Worm (Caenorhabditis elegans) whole organism, L4 larva: ENCODE results near the gene Y51H7C.1.

Source experiments
- F44E2.7 ChIP-seq: fragments of 200-800 bp; sonication (Bioruptor generic); IDR thresholded peaks from 2 replicates; pipeline ENCODE4 v2.1.2; 2022; ENCODE audit warnings: missing genetic modification characterization, missing compliant biosample characterization
- T20F7.1 ChIP-seq: fragments of 200-800 bp; sonication (Bioruptor generic); optimal IDR thresholded peaks from 2 replicates; lab custom pipeline; 2018; ENCODE audit warnings: mild to moderate bottlenecking, missing genetic modification characterization, missing compliant biosample characterization
- Y105C5A.15 ChIP-seq: fragments of 200-800 bp; sonication (Bioruptor generic); IDR thresholded peaks from 2 replicates; pipeline ENCODE4 v1.3.6; 2022; ENCODE audit warnings: missing genetic modification characterization, missing compliant biosample characterization
- Y5F2A.4 ChIP-seq: fragments of 200-800 bp; sonication (Bioruptor generic); optimal IDR thresholded peaks from 2 replicates; lab custom pipeline; 2018; ENCODE audit warnings: mild to moderate bottlenecking, missing genetic modification characterization, missing compliant biosample characterization
- aha-1 ChIP-seq: fragments of 150-350 bp; peaks from one replicate; lab custom pipeline; 2014; ENCODE audit warnings: missing biosample characterization, missing genetic modification characterization
- ama-1 ChIP-seq: fragments of 150-350 bp; optimal IDR thresholded peaks from 2 replicates; lab custom pipeline; 2014; ENCODE audit warnings: inconsistent platforms, mixed read lengths
- attf-4 ChIP-seq: sonication (generic microtip); optimal IDR thresholded peaks from 3 replicates; lab custom pipeline; 2017; ENCODE audit warnings: missing biosample characterization, missing genetic modification characterization
- ceh-82 ChIP-seq: sonication (generic microtip); optimal IDR thresholded peaks from 2 replicates; lab custom pipeline; 2017; ENCODE audit warnings: missing biosample characterization, missing genetic modification characterization
- cey-2 ChIP-seq: sonication (generic microtip); optimal IDR thresholded peaks from 3 replicates; lab custom pipeline; 2017; ENCODE audit warnings: missing genetic modification characterization, mild to moderate bottlenecking, missing compliant biosample characterization, antibody characterized with exemption, borderline replicate concordance; ENCODE audit not compliant: insufficient read depth
- daf-8 ChIP-seq: fragments of 200-800 bp; sonication (Bioruptor generic); IDR thresholded peaks from 2 replicates; pipeline ENCODE4 v1.3.6; 2022; ENCODE audit warnings: missing genetic modification characterization, missing compliant biosample characterization
- dmd-9 ChIP-seq: fragments of 200-800 bp; sonication (Bioruptor generic); IDR thresholded peaks from 2 replicates; pipeline ENCODE4 v1.3.6; 2022; ENCODE audit warnings: missing genetic modification reagents, missing genetic modification characterization, missing compliant biosample characterization
- duxl-1 ChIP-seq: sonication (generic microtip); optimal IDR thresholded peaks from 2 replicates; lab custom pipeline; 2016; ENCODE audit warnings: mild to moderate bottlenecking, missing genetic modification characterization, moderate library complexity, missing compliant biosample characterization; ENCODE audit not compliant: poor library complexity
- hif-1 ChIP-seq, 2 experiments: sonication (generic microtip); optimal IDR thresholded peaks; 2 replicates each; lab custom pipeline; 2016 to 2017; ENCODE audit warnings: missing compliant biosample characterization in 2 of 2, missing genetic modification characterization in 2 of 2, missing genetic modification reagents in 2 of 2, missing genotype in 2 of 2, mild to moderate bottlenecking in 1 of 2
- hlh-11 ChIP-seq: fragments of 200-800 bp; sonication (Bioruptor generic); optimal IDR thresholded peaks from 2 replicates; lab custom pipeline; 2018; ENCODE audit warnings: mild to moderate bottlenecking, missing genetic modification characterization, missing compliant biosample characterization
- hlh-30 ChIP-seq: sonication (generic microtip); optimal IDR thresholded peaks from 2 replicates; lab custom pipeline; 2017; ENCODE audit warnings: antibody characterized with exemption, mild to moderate bottlenecking, missing genetic modification characterization, missing compliant biosample characterization; ENCODE audit not compliant: insufficient read depth
- hmg-1.1 ChIP-seq: fragments of 200-800 bp; sonication (Bioruptor generic); IDR thresholded peaks from 2 replicates; pipeline ENCODE4 v1.3.6; 2022; ENCODE audit warnings: missing genetic modification reagents, missing genetic modification characterization, missing compliant biosample characterization
- lin-13 ChIP-seq: fragments of 150-350 bp; optimal IDR thresholded peaks from 2 replicates; lab custom pipeline; 2014; ENCODE audit warnings: missing biosample characterization, missing genetic modification reagents, missing genetic modification characterization
- lin-38 ChIP-seq: fragments of 200-800 bp; sonication (Bioruptor generic); IDR thresholded peaks from 2 replicates; pipeline ENCODE4 v1.3.6; 2022; ENCODE audit warnings: missing genetic modification reagents, missing genetic modification characterization, missing compliant biosample characterization
- lir-3 ChIP-seq: sonication (generic microtip); optimal IDR thresholded peaks from 2 replicates; lab custom pipeline; 2016; ENCODE audit warnings: mild to moderate bottlenecking, missing genetic modification characterization, missing compliant biosample characterization
- madf-9 ChIP-seq: fragments of 200-800 bp; sonication (Bioruptor generic); conservative IDR thresholded peaks from 2 replicates; pipeline ENCODE4 v1.3.6; 2022; ENCODE audit warnings: missing genetic modification reagents, missing genetic modification characterization, missing compliant biosample characterization
- mdt-29 ChIP-seq: fragments of 200-800 bp; sonication (Bioruptor generic); IDR thresholded peaks from 2 replicates; pipeline ENCODE4 v1.3.6; 2022; ENCODE audit warnings: missing genetic modification reagents, missing genetic modification characterization, missing compliant biosample characterization
- mes-2 ChIP-seq: sonication (generic microtip); optimal IDR thresholded peaks from 2 replicates; lab custom pipeline; 2016; ENCODE audit warnings: missing genotype, mild to moderate bottlenecking, missing genetic modification characterization, missing compliant biosample characterization; ENCODE audit not compliant: poor library complexity, severe bottlenecking
- mxl-2 ChIP-seq: fragments of 200-800 bp; sonication (Bioruptor generic); conservative IDR thresholded peaks from 2 replicates; pipeline ENCODE4 v1.3.6; 2022; ENCODE audit warnings: missing genetic modification reagents, missing genetic modification characterization, missing compliant biosample characterization
- mxl-3 ChIP-seq: fragments of 200-800 bp; sonication (Bioruptor generic); optimal IDR thresholded peaks from 2 replicates; lab custom pipeline; 2018; ENCODE audit warnings: mild to moderate bottlenecking, missing genetic modification characterization, missing compliant biosample characterization
- nhr-10 ChIP-seq: fragments of 150-350 bp; optimal IDR thresholded peaks from 2 replicates; lab custom pipeline; 2014; ENCODE audit warnings: missing biosample characterization, missing genetic modification characterization
- nhr-237 ChIP-seq: sonication (generic microtip); optimal IDR thresholded peaks from 2 replicates; lab custom pipeline; 2017; ENCODE audit warnings: missing biosample characterization, missing genetic modification characterization
- nhr-25 ChIP-seq: sonication (generic microtip); optimal IDR thresholded peaks from 2 replicates; lab custom pipeline; 2017; ENCODE audit warnings: missing genetic modification characterization, mild to moderate bottlenecking, missing compliant biosample characterization, antibody characterized with exemption, moderate library complexity, borderline replicate concordance; ENCODE audit not compliant: insufficient read depth
- nhr-48 ChIP-seq: sonication (generic microtip); optimal IDR thresholded peaks from 2 replicates; lab custom pipeline; 2016; ENCODE audit warnings: mild to moderate bottlenecking, missing genetic modification characterization, missing compliant biosample characterization
- nhr-6 ChIP-seq: fragments of 150-350 bp; optimal IDR thresholded peaks from 2 replicates; lab custom pipeline; 2014; ENCODE audit warnings: missing biosample characterization, missing genetic modification characterization
- nhr-77 ChIP-seq: fragments of 150-350 bp; optimal IDR thresholded peaks from 2 replicates; lab custom pipeline; 2014; ENCODE audit warnings: missing biosample characterization, missing genetic modification characterization
- php-3 ChIP-seq: fragments of 200-800 bp; sonication (Bioruptor generic); IDR thresholded peaks from 2 replicates; pipeline ENCODE4 v1.3.6; 2022; ENCODE audit warnings: missing genetic modification reagents, missing genetic modification characterization, missing compliant biosample characterization
- pqm-1 ChIP-seq: sonication (generic microtip); optimal IDR thresholded peaks from 2 replicates; lab custom pipeline; 2017; ENCODE audit warnings: missing biosample characterization, missing genetic modification characterization
- set-16 ChIP-seq: fragments of 200-800 bp; sonication (Bioruptor generic); IDR thresholded peaks from 2 replicates; pipeline ENCODE4 v1.3.6; 2022; ENCODE audit warnings: missing genetic modification reagents, missing genetic modification characterization, missing compliant biosample characterization
- skn-1 ChIP-seq: fragments of 150-350 bp; optimal IDR thresholded peaks from 2 replicates; lab custom pipeline; 2014; ENCODE audit warnings: missing biosample characterization, missing genetic modification characterization
- tag-97 ChIP-seq: fragments of 200-800 bp; sonication (Bioruptor generic); IDR thresholded peaks from 2 replicates; pipeline ENCODE4 v1.3.6; 2022; ENCODE audit warnings: missing genetic modification characterization, missing compliant biosample characterization
- unc-130 ChIP-seq: sonication (generic microtip); optimal IDR thresholded peaks from 2 replicates; lab custom pipeline; 2016; ENCODE audit warnings: missing genetic modification reagents, missing genetic modification characterization, missing compliant biosample characterization
- vab-7 ChIP-seq: fragments of 200-800 bp; sonication (Bioruptor generic); IDR thresholded peaks from 2 replicates; pipeline ENCODE4 v1.3.6; 2022; ENCODE audit warnings: missing genetic modification reagents, missing genetic modification characterization, missing compliant biosample characterization
- zip-11 ChIP-seq: fragments of 200-800 bp; sonication (Bioruptor generic); IDR thresholded peaks from 2 replicates; pipeline ENCODE4 v1.3.6; 2022; ENCODE audit warnings: missing genetic modification characterization, missing compliant biosample characterization
- ztf-11 ChIP-seq: fragments of 150-350 bp; optimal IDR thresholded peaks from 2 replicates; lab custom pipeline; 2014; ENCODE audit warnings: missing biosample characterization, missing genetic modification characterization
- ztf-7 ChIP-seq: fragments of 150-350 bp; optimal IDR thresholded peaks from 2 replicates; lab custom pipeline; 2014; ENCODE audit warnings: missing biosample characterization, missing genetic modification characterization

The Y51H7C.1 gene

ce11 chrII:1482419-1482818 is 14.9 kb downstream of the Y51H7C.1 start:
- TF ChIP-seq tag-97 (GFP tag; lab: Robert Waterston, UW): no peak
- no peak for TF ChIP-seq nhr-6 (tag; lab: Kevin White, UChicago)
- no peak for TF ChIP-seq php-3
- no peak for TF ChIP-seq madf-9 (GFP tag; lab: Robert Waterston, UW)
- no peak for TF ChIP-seq attf-4 (tag; lab: Kevin White, UChicago)
- no peak for TF ChIP-seq skn-1 (tag; lab: Kevin White, UChicago)
- no peak for TF ChIP-seq unc-130 (GFP tag; lab: Kevin White, UChicago)
- no peak for TF ChIP-seq dmd-9
- no peak for TF ChIP-seq Y5F2A.4 (GFP tag; lab: Kevin White, UChicago)
- no peak for TF ChIP-seq nhr-48 (tag; lab: Kevin White, UChicago)
- TF ChIP-seq daf-8: no peak
- no peak for TF ChIP-seq nhr-237 (tag; lab: Kevin White, UChicago)
- TF ChIP-seq mxl-3: no peak

ce11 chrII:1490813-1491212 is 23.3 kb downstream of the Y51H7C.1 start:
- peak; percentile 90 for TF ChIP-seq aha-1 (tag; lab: Kevin White, UChicago)
- no peak for TF ChIP-seq ztf-11 (tag; lab: Kevin White, UChicago)
- TF ChIP-seq unc-130 (GFP tag; lab: Kevin White, UChicago): no peak
- TF ChIP-seq mxl-2: no peak
- TF ChIP-seq lir-3: no peak

ce11 chrII:1500286-1500840 is 32.8 kb downstream of the Y51H7C.1 start, which contains the start of gene emc-1:
Gene emc-1 (minus strand): TSS chrII:1500330.
- TF ChIP-seq dmd-9 (no peak), Y5F2A.4 (GFP tag; lab: Kevin White, UChicago) (no peak), zip-11 (GFP tag; lab: Robert Waterston, UW) (no peak), lin-13 (GFP tag; lab: Kevin White, UChicago) (no peak), duxl-1 (tag; lab: Kevin White, UChicago) (no peak), ama-1 (lab: Kevin White, UChicago) (no peak), hif-1 (tag; optimal IDR thresholded peaks at IDR 0.05; lab: Kevin White, UChicago) (peak in 1 of 2 experiments; percentile 68), Y105C5A.15 (GFP tag; lab: Robert Waterston, UW) (no peak), ceh-82 (tag; lab: Kevin White, UChicago) (no peak), mes-2 (tag; lab: Kevin White, UChicago) (peak; percentile 59), hmg-1.1 (GFP tag; lab: Robert Waterston, UW) (no peak)

- no peak for TF ChIP-seq hlh-30 (tag; lab: Kevin White, UChicago)
- no peak for TF ChIP-seq nhr-77 (tag; lab: Kevin White, UChicago)
- no peak for TF ChIP-seq nhr-10 (tag; lab: Kevin White, UChicago)
- TF ChIP-seq lin-38 (GFP tag; lab: Robert Waterston, UW): no peak
- TF ChIP-seq hlh-11 (tag; lab: Kevin White, UChicago): no peak
- TF ChIP-seq cey-2 (tag; lab: Kevin White, UChicago): no peak
- TF ChIP-seq vab-7 (GFP tag; lab: Robert Waterston, UW): no peak
- TF ChIP-seq set-16 (GFP tag; lab: Robert Waterston, UW): no peak
- TF ChIP-seq nhr-6 (tag; lab: Kevin White, UChicago): no peak
- TF ChIP-seq Y105C5A.15 (GFP tag; lab: Robert Waterston, UW): no peak
- no peak for TF ChIP-seq T20F7.1 (GFP tag; lab: Kevin White, UChicago)
- no peak for TF ChIP-seq daf-8
- TF ChIP-seq pqm-1: no peak
- TF ChIP-seq mdt-29: no peak
- TF ChIP-seq nhr-25: no peak
- TF ChIP-seq ztf-7: no peak
- TF ChIP-seq ama-1 (lab: Kevin White, UChicago): no peak
- TF ChIP-seq F44E2.7 (GFP tag; lab: Robert Waterston, UW): no peak
These were observed 33.4 kb downstream of the Y51H7C.1 start for ce11 chrII:1500959-1501358.
